Worm (Caenorhabditis elegans) whole organism, L3 larva: ENCODE data around the gene ttll-5.

ENCODE experiments used
- R02D3.7 ChIP-seq: fragments of 150-350 bp; optimal IDR thresholded peaks from 2 replicates; lab custom pipeline; 2014; ENCODE audit warnings: missing biosample characterization, missing genetic modification characterization
- ZK546.5 ChIP-seq: sonication (generic microtip); optimal IDR thresholded peaks from 2 replicates; lab custom pipeline; 2017; ENCODE audit warnings: missing biosample characterization, missing genetic modification characterization
- ceh-28 ChIP-seq: fragments of 150-350 bp; optimal IDR thresholded peaks from 2 replicates; lab custom pipeline; 2014; ENCODE audit warnings: missing biosample characterization, missing genetic modification reagents, missing genetic modification characterization
- ceh-82 ChIP-seq: fragments of 150-350 bp; optimal IDR thresholded peaks from 2 replicates; lab custom pipeline; 2014; ENCODE audit warnings: missing biosample characterization, missing genetic modification characterization
- egl-5 ChIP-seq: fragments of 150-350 bp; optimal IDR thresholded peaks from 2 replicates; lab custom pipeline; 2017; ENCODE audit warnings: missing biosample characterization, missing genetic modification reagents, missing genetic modification characterization, inconsistent platforms
- elt-1 ChIP-seq: fragments of 150-350 bp; optimal IDR thresholded peaks from 2 replicates; lab custom pipeline; 2014; ENCODE audit warnings: missing biosample characterization, missing genetic modification characterization
- elt-2 ChIP-seq: sonication (generic microtip); optimal IDR thresholded peaks from 2 replicates; lab custom pipeline; 2016; ENCODE audit warnings: missing genetic modification reagents, mild to moderate bottlenecking, missing genetic modification characterization, missing compliant biosample characterization
- elt-3 ChIP-seq, 3 experiments: fragments of 150-350 bp in 1 of 3; sonication (generic microtip) in 2 of 3; optimal IDR thresholded peaks; 2 replicates in 2 of 3; 4 replicates in 1 of 3; lab custom pipeline; 2014 to 2017; ENCODE audit warnings: missing biosample characterization in 3 of 3, missing genetic modification characterization in 3 of 3
- eor-1 ChIP-seq, 2 experiments: fragments of 150-350 bp; optimal IDR thresholded peaks; 2 replicates each; lab custom pipeline; 2014 to 2018; ENCODE audit warnings: missing biosample characterization in 2 of 2, missing genetic modification characterization in 2 of 2
- fkh-10 ChIP-seq: sonication (generic microtip); optimal IDR thresholded peaks from 2 replicates; lab custom pipeline; 2017; ENCODE audit warnings: missing biosample characterization, missing genetic modification reagents, missing genetic modification characterization
- fos-1 ChIP-seq: fragments of 150-350 bp; optimal IDR thresholded peaks from 2 replicates; lab custom pipeline; 2014; ENCODE audit warnings: missing biosample characterization, missing genetic modification characterization
- hmg-11 ChIP-seq: sonication (generic microtip); optimal IDR thresholded peaks from 2 replicates; lab custom pipeline; 2016; ENCODE audit warnings: missing genetic modification characterization, missing compliant biosample characterization
- jun-1 ChIP-seq: fragments of 150-350 bp; optimal IDR thresholded peaks from 2 replicates; lab custom pipeline; 2014; ENCODE audit warnings: missing biosample characterization, missing genetic modification reagents, missing genetic modification characterization
- lin-15B ChIP-seq: fragments of 150-350 bp; optimal IDR thresholded peaks from 2 replicates; lab custom pipeline; 2014; ENCODE audit warnings: missing biosample characterization, missing genetic modification characterization
- lin-39 ChIP-seq: fragments of 150-350 bp; optimal IDR thresholded peaks from 2 replicates; lab custom pipeline; 2018; ENCODE audit warnings: missing biosample characterization, missing genetic modification reagents, missing genetic modification characterization
- lsy-12 ChIP-seq: sonication (generic microtip); optimal IDR thresholded peaks from 2 replicates; lab custom pipeline; 2016; ENCODE audit warnings: mild to moderate bottlenecking, missing genetic modification characterization, missing compliant biosample characterization
- mml-1 ChIP-seq: fragments of 150-350 bp; sonication (generic microtip); optimal IDR thresholded peaks from 3 replicates; lab custom pipeline; 2014; ENCODE audit warnings: missing biosample characterization, missing genetic modification characterization
- nfya-1 ChIP-seq: sonication (generic microtip); optimal IDR thresholded peaks from 2 replicates; lab custom pipeline; 2017; ENCODE audit warnings: missing genetic modification characterization, mild to moderate bottlenecking, missing compliant biosample characterization, antibody characterized with exemption, moderate library complexity; ENCODE audit not compliant: insufficient read depth
- nhr-11 ChIP-seq: fragments of 150-350 bp; optimal IDR thresholded peaks from 2 replicates; lab custom pipeline; 2014; ENCODE audit warnings: missing biosample characterization, missing genetic modification characterization
- nhr-23 ChIP-seq: fragments of 150-350 bp; optimal IDR thresholded peaks from 2 replicates; lab custom pipeline; 2014; ENCODE audit warnings: missing biosample characterization, missing genetic modification reagents, missing genetic modification characterization
- nhr-25 ChIP-seq: sonication (generic microtip); optimal IDR thresholded peaks from 2 replicates; lab custom pipeline; 2017; ENCODE audit warnings: missing biosample characterization, missing genetic modification characterization
- nhr-43 ChIP-seq: sonication (generic microtip); optimal IDR thresholded peaks from 2 replicates; lab custom pipeline; 2016; ENCODE audit warnings: mild to moderate bottlenecking, missing genetic modification characterization, missing compliant biosample characterization; ENCODE audit not compliant: poor library complexity, severe bottlenecking
- nhr-67 ChIP-seq: fragments of 150-350 bp; optimal IDR thresholded peaks from 2 replicates; lab custom pipeline; 2014; ENCODE audit warnings: missing biosample characterization, missing genetic modification characterization
- pha-4 ChIP-seq: fragments of 150-350 bp; optimal IDR thresholded peaks from 2 replicates; lab custom pipeline; 2014; ENCODE audit warnings: missing biosample characterization, missing genetic modification reagents, missing genetic modification characterization
- pqm-1 ChIP-seq: fragments of 150-350 bp; optimal IDR thresholded peaks from 2 replicates; lab custom pipeline; 2017; ENCODE audit warnings: missing biosample characterization, missing genetic modification characterization, inconsistent platforms
- sea-2 ChIP-seq: fragments of 150-350 bp; sonication (generic microtip); optimal IDR thresholded peaks from 4 replicates; lab custom pipeline; 2014; ENCODE audit warnings: missing biosample characterization, missing genetic modification reagents, missing genetic modification characterization
- skn-1 ChIP-seq: fragments of 150-350 bp; optimal IDR thresholded peaks from 2 replicates; lab custom pipeline; 2014; ENCODE audit warnings: missing biosample characterization, missing genetic modification characterization
- snpc-4 ChIP-seq: fragments of 150-350 bp; optimal IDR thresholded peaks from 2 replicates; lab custom pipeline; 2014; ENCODE audit warnings: missing biosample characterization, missing genetic modification characterization
- tbx-2 ChIP-seq: sonication (generic microtip); optimal IDR thresholded peaks from 2 replicates; lab custom pipeline; 2016; ENCODE audit warnings: mild to moderate bottlenecking, missing genetic modification characterization, missing compliant biosample characterization
- unc-39 ChIP-seq: sonication (generic microtip); optimal IDR thresholded peaks from 4 replicates; lab custom pipeline; 2017; ENCODE audit warnings: missing biosample characterization, missing genetic modification characterization
- ztf-11 ChIP-seq: fragments of 150-350 bp; optimal IDR thresholded peaks from 2 replicates; lab custom pipeline; 2014; ENCODE audit warnings: missing biosample characterization, missing genetic modification characterization

ttll-5 gene

DNA sequence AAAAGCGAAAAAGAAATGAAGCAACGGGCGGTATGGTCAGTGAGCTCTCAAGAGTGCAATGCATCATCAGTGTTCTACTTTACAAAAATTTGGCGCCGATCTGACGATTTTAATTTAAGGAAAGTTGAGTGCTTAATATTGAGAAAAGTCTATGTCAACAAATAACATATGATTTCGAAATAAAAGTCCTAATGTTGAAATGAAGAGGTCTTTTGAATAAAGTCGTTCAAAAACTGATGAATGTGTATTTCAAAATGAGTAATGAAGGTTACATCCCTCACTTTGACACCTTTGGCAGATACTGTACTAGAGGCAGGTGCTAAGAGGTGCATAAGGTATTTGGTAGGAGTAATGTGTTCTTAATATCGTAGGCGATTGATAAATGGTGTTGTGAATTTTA is 11.4 kb upstream of the ttll-5 start:
- no peak for TF ChIP-seq elt-3 (tag; optimal IDR thresholded peaks at IDR 0.05; lab: Kevin White, UChicago)
- no peak for TF ChIP-seq nhr-11
- TF ChIP-seq nhr-43 (tag; lab: Kevin White, UChicago) = no peak
- TF ChIP-seq ZK546.5 (tag; lab: Kevin White, UChicago) = no peak
- no peak for TF ChIP-seq fkh-10 (GFP tag; lab: Kevin White, UChicago)
- no peak for TF ChIP-seq ztf-11 (tag; lab: Kevin White, UChicago)
- TF ChIP-seq pqm-1 = no peak

ce11 chrV:11499786-11500185 is 9.1 kb upstream of the ttll-5 start:
- TF ChIP-seq sea-2 (GFP tag; lab: Kevin White, UChicago) = no peak
- no peak for TF ChIP-seq R02D3.7 (tag; lab: Kevin White, UChicago)
- TF ChIP-seq lin-39 (tag; lab: Kevin White, UChicago) = no peak
- TF ChIP-seq mml-1 = no peak
- no peak for TF ChIP-seq unc-39 (tag; lab: Kevin White, UChicago)
- no peak for TF ChIP-seq nhr-67 (tag; lab: Kevin White, UChicago)
- TF ChIP-seq, all 47 proteins: peak for 0

DNA sequence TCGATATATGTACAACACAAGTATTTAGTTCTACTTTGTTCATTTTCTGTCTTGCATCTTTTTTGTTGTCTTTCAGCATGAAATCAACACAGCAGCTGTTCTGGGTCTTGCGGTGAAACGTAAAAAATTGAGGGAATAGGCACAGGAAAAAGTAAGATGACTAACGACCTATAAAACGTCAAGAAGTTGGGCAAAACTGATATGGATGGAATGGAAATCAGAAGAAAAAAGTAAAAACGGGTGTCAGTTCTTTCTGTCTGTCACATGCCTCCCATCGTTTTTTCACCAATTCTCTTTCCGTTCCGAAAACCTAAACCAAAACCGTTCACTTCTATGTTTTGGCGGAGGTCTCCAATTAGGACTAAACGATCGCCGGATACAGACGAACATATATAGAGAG is 7.9 kb upstream of the ttll-5 start:
- TF ChIP-seq elt-2 (tag; lab: Kevin White, UChicago) (peak; percentile 25), hmg-11 (no peak)

- peak; percentile 27 for TF ChIP-seq lin-15B (tag; lab: Kevin White, UChicago)
- TF ChIP-seq fos-1 = no peak
- peak; percentile 100 for TF ChIP-seq nfya-1 (tag; lab: Kevin White, UChicago)
- TF ChIP-seq eor-1 (tag; optimal IDR thresholded peaks at IDR 0.05; lab: Kevin White, UChicago) = no peak
- TF ChIP-seq ZK546.5 (tag; lab: Kevin White, UChicago) = no peak
- peak; percentile 24 for TF ChIP-seq nhr-43 (tag; lab: Kevin White, UChicago)
These were observed 5.6 kb upstream of the ttll-5 start, which contains the start of gene C55A6.12 for ce11 chrV:11503081-11503751. Gene C55A6.12 (minus strand): TSS chrV:11503131.

- TF ChIP-seq nhr-23 = peak; percentile 61
- peak; percentile 49 for TF ChIP-seq lsy-12 (tag; lab: Kevin White, UChicago)
- TF ChIP-seq hmg-11 = peak; percentile 68
- TF ChIP-seq pqm-1 = peak; percentile 20
- TF ChIP-seq pha-4 = peak; percentile 66
- TF ChIP-seq lin-39 (tag; lab: Kevin White, UChicago) = peak; percentile 22
- peak; percentile 20 for TF ChIP-seq snpc-4 (tag; lab: Kevin White, UChicago)
- peak; percentile 70 for TF ChIP-seq nhr-43 (tag; lab: Kevin White, UChicago)
- TF ChIP-seq elt-1 = peak; percentile 13
- peak; percentile 47 for TF ChIP-seq nhr-25 (tag; lab: Kevin White, UChicago)
- peak; percentile 83 for TF ChIP-seq nfya-1 (tag; lab: Kevin White, UChicago)
- peak; percentile 36 for TF ChIP-seq tbx-2
- peak; percentile 46 for TF ChIP-seq lin-15B (tag; lab: Kevin White, UChicago)
- TF ChIP-seq fkh-10 (GFP tag; lab: Kevin White, UChicago) = peak; percentile 16
- peak; percentile 44 for TF ChIP-seq jun-1
- peak; percentile 44 for TF ChIP-seq R02D3.7 (tag; lab: Kevin White, UChicago)
- TF ChIP-seq elt-2 (tag; lab: Kevin White, UChicago) = peak; percentile 40
- peak; percentile 61 for TF ChIP-seq ceh-28
These were observed 3.9 kb upstream of the ttll-5 start, which contains the start of the genes C55A6.1 and C55A6.10 for ce11 chrV:11504853-11505397. Gene C55A6.1 (minus strand): TSS chrV:11504968. Gene C55A6.10 (plus strand): TSS chrV:11505347.

- TF ChIP-seq pha-4 (peak; percentile 84), egl-5 (peak; percentile 48), skn-1 (tag; lab: Kevin White, UChicago) (no peak), ceh-82 (tag; lab: Kevin White, UChicago) (no peak), nfya-1 (tag; lab: Kevin White, UChicago) (peak; percentile 18)
- TF ChIP-seq, all 47 proteins: peak for 3
These were observed 2.5 kb upstream of the ttll-5 start for ce11 chrV:11506347-11506746.
